Worm (Caenorhabditis elegans): ENCODE measurements around the gene hsp-1.

hsp-1 gene

ce11 chrIV:17265716-17266115 is 13.0 kb upstream of the hsp-1 start:
- no peak for TF ChIP-seq T26A5.8 (tag; optimal IDR thresholded peaks at IDR 0.05)
- no peak for TF ChIP-seq T07F8.4 (tag; optimal IDR thresholded peaks at IDR 0.05)
- TF ChIP-seq ZK185.1 (tag; optimal IDR thresholded peaks at IDR 0.05; ENCODE audit: poor library complexity, severe bottlenecking) = no peak
- no peak for TF ChIP-seq lin-26 (GFP tag; IDR thresholded peaks at IDR 0.05)
- no peak for TF ChIP-seq F49E8.2 (tag; optimal IDR thresholded peaks at IDR 0.05; ENCODE audit: insufficient read depth)
- TF ChIP-seq repo-1 (tag; optimal IDR thresholded peaks at IDR 0.05) = no peak
- TF ChIP-seq unc-62 (GFP tag; optimal IDR thresholded peaks at IDR 0.05) = no peak
- no peak for TF ChIP-seq C17E4.6 (GFP tag; IDR thresholded peaks at IDR 0.05)
- no peak for TF ChIP-seq bed-1 (GFP tag; IDR thresholded peaks at IDR 0.05)
- TF ChIP-seq ets-4 (GFP tag; optimal IDR thresholded peaks at IDR 0.05) = no peak
- TF ChIP-seq ceh-27 (GFP tag; optimal IDR thresholded peaks at IDR 0.05) = no peak
- no peak for TF ChIP-seq ceh-58 (GFP tag; IDR thresholded peaks at IDR 0.05)

ce11 chrIV:17267304-17267891 is 11.4 kb upstream of the hsp-1 start:
- TF ChIP-seq lsl-1 (GFP tag; optimal IDR thresholded peaks at IDR 0.05) (no peak), hlh-12 (tag; optimal IDR thresholded peaks at IDR 0.05) (no peak), F22D6.2 (tag; optimal IDR thresholded peaks at IDR 0.05) (no peak), lir-1 (GFP tag; conservative IDR thresholded peaks at IDR 0.05) (no peak), B0336.3 (GFP tag; IDR thresholded peaks at IDR 0.05) (no peak), dpl-1 (GFP tag; optimal IDR thresholded peaks at IDR 0.05) (no peak), mes-4 (tag; optimal IDR thresholded peaks at IDR 0.05) (no peak), F57C9.4 (tag; optimal IDR thresholded peaks at IDR 0.05) (no peak), bed-2 (GFP tag; IDR thresholded peaks at IDR 0.05) (no peak), F55B11.4 (tag; optimal IDR thresholded peaks at IDR 0.05; ENCODE audit: borderline replicate concordance, insufficient read depth) (no peak), somi-1 (GFP tag; optimal IDR thresholded peaks at IDR 0.05) (no peak), snpc-1.3 (tag; optimal IDR thresholded peaks at IDR 0.05; ENCODE audit: insufficient read depth) (no peak)

- TF ChIP-seq T26A5.8 (tag; optimal IDR thresholded peaks at IDR 0.05) (no peak), sea-2 (GFP tag; IDR thresholded peaks at IDR 0.05) (no peak), Y67H2A.10 (GFP tag; conservative IDR thresholded peaks at IDR 0.05) (no peak), F39B2.1 (GFP tag; IDR thresholded peaks at IDR 0.05) (no peak), unc-130 (GFP tag; optimal IDR thresholded peaks at IDR 0.05) (no peak), let-607 (tag; optimal IDR thresholded peaks at IDR 0.05) (no peak), ama-1 (optimal IDR thresholded peaks at IDR 0.05) (no peak), ama-1 (GFP tag; optimal IDR thresholded peaks at IDR 0.05) (no peak), ccch-3 (GFP tag; optimal IDR thresholded peaks at IDR 0.05) (no peak), athp-1 (tag; optimal IDR thresholded peaks at IDR 0.05) (no peak), lin-26 (GFP tag; IDR thresholded peaks at IDR 0.05) (no peak)
These were observed 10.7 kb upstream of the hsp-1 start for ce11 chrIV:17268069-17268468.

ce11 chrIV:17268628-17269027 is 10.1 kb upstream of the hsp-1 start:
- TF ChIP-seq mcd-1 (GFP tag; IDR thresholded peaks at IDR 0.05) (peak; percentile 33; the same call in 1 of the 2 replicates), ceh-100 (GFP tag; IDR thresholded peaks at IDR 0.05) (no peak), F57C9.4 (tag; optimal IDR thresholded peaks at IDR 0.05) (no peak), snpc-1.1 (tag; optimal IDR thresholded peaks at IDR 0.05; ENCODE audit: insufficient read depth) (no peak), gei-17 (GFP tag; optimal IDR thresholded peaks at IDR 0.05) (no peak), F55B11.4 (tag; optimal IDR thresholded peaks at IDR 0.05; ENCODE audit: borderline replicate concordance, insufficient read depth) (no peak), chd-7 (tag; optimal IDR thresholded peaks at IDR 0.05) (no peak), ZK185.1 (tag; optimal IDR thresholded peaks at IDR 0.05; ENCODE audit: poor library complexity, severe bottlenecking) (peak; percentile 2), snpc-4 (GFP tag; optimal IDR thresholded peaks at IDR 0.05) (no peak), snpc-4 (tag; optimal IDR thresholded peaks at IDR 0.05) (peak in 1 of 4 experiments; percentile 37), Y53F4B.3 (GFP tag; IDR thresholded peaks at IDR 0.05) (no peak), F39B2.1 (GFP tag; IDR thresholded peaks at IDR 0.05) (no peak), F57A8.1 (GFP tag; optimal IDR thresholded peaks at IDR 0.05) (no peak), attf-3 (GFP tag; conservative IDR thresholded peaks at IDR 0.05) (no peak), snpc-3.4 (tag; optimal IDR thresholded peaks at IDR 0.05) (no peak), hmg-1.2 (GFP tag; IDR thresholded peaks at IDR 0.05) (peak; percentile 68; the same call in 1 of the 2 replicates)

All from whole organism, young adult.